Worm (Caenorhabditis elegans): ENCODE results near the gene nlf-1.

The nlf-1 gene

ce11 chrX:991274-991673 lies 26.1 kb downstream of the nlf-1 start, which contains the start of the genes C09E10.3 and dgk-1:
Gene C09E10.3, minus strand, starts transcription at chrX:991374.
Gene dgk-1, minus strand, starts transcription at chrX:991456.
- no peak for TF ChIP-seq lin-40 (tag; optimal IDR thresholded peaks at IDR 0.05)
- no peak for TF ChIP-seq madf-3 (GFP tag; IDR thresholded peaks at IDR 0.05)
- no peak for TF ChIP-seq cebp-2 (GFP tag; IDR thresholded peaks at IDR 0.05)
- TF ChIP-seq attf-3 (GFP tag; conservative IDR thresholded peaks at IDR 0.05), result no peak
- no peak for TF ChIP-seq ztf-25 (GFP tag; IDR thresholded peaks at IDR 0.05)
- no peak for TF ChIP-seq lir-1 (GFP tag; conservative IDR thresholded peaks at IDR 0.05)
- no peak for TF ChIP-seq somi-1 (GFP tag; optimal IDR thresholded peaks at IDR 0.05)
- no peak for TF ChIP-seq athp-1 (tag; optimal IDR thresholded peaks at IDR 0.05)
- no peak for TF ChIP-seq ceh-91 (GFP tag; IDR thresholded peaks at IDR 0.05)
- no peak for TF ChIP-seq ceh-40 (GFP tag; IDR thresholded peaks at IDR 0.05)
- TF ChIP-seq ceh-27 (GFP tag; optimal IDR thresholded peaks at IDR 0.05), result no peak
- no peak for TF ChIP-seq F52B5.7 (tag; optimal IDR thresholded peaks at IDR 0.05)

- TF ChIP-seq dox-1 (GFP tag; IDR thresholded peaks at IDR 0.05) (0 out of 2 replicates have a peak, but pooled peaks have one; percentile 20), zim-3 (tag; optimal IDR thresholded peaks at IDR 0.05) (peak; percentile 37), mcd-1 (GFP tag; IDR thresholded peaks at IDR 0.05) (0 out of 2 replicates have a peak, but pooled peaks have one; percentile 16), nfya-2 (GFP tag; IDR thresholded peaks at IDR 0.05) (0 out of 2 replicates have a peak, but pooled peaks have one; percentile 43), zfh-2 (GFP tag; conservative IDR thresholded peaks at IDR 0.05) (peak; percentile 90), B0261.1 (tag; optimal IDR thresholded peaks at IDR 0.05) (no peak), Y56A3A.18 (GFP tag; IDR thresholded peaks at IDR 0.05) (no peak), snpc-4 (GFP tag; optimal IDR thresholded peaks at IDR 0.05) (peak; percentile 61), snpc-4 (tag; optimal IDR thresholded peaks at IDR 0.05) (peak; percentile 37 to 87 (median 72)), egl-18 (GFP tag; IDR thresholded peaks at IDR 0.05) (0 out of 2 replicates have a peak, but pooled peaks have one; percentile 11), D2030.7 (GFP tag; IDR thresholded peaks at IDR 0.05) (no peak)
Observed at ce11 chrX:986463-986862, 30.9 kb downstream of the nlf-1 start.

- TF ChIP-seq F49E8.2 (tag; optimal IDR thresholded peaks at IDR 0.05; ENCODE audit: insufficient read depth) (no peak), F55B11.4 (tag; optimal IDR thresholded peaks at IDR 0.05; ENCODE audit: borderline replicate concordance, insufficient read depth) (no peak), ets-4 (GFP tag; optimal IDR thresholded peaks at IDR 0.05) (no peak), lin-54 (GFP tag; optimal IDR thresholded peaks at IDR 0.05) (no peak), ama-1 (optimal IDR thresholded peaks at IDR 0.05) (no peak), ama-1 (GFP tag; optimal IDR thresholded peaks at IDR 0.05) (no peak), unc-62 (GFP tag; optimal IDR thresholded peaks at IDR 0.05) (no peak), hsf-1 (GFP tag; IDR thresholded peaks at IDR 0.05) (no peak), nhr-120 (GFP tag; IDR thresholded peaks at IDR 0.05) (0 out of 2 replicates have a peak, but pooled peaks have one; percentile 56)
Observed at ce11 chrX:982598-982997, 34.8 kb downstream of the nlf-1 start.

ce11 chrX:980252-981009 lies 36.9 kb downstream of the nlf-1 start, which contains the start of gene C44C1.1:
Gene C44C1.1, plus strand, starts transcription at chrX:980776.
- TF ChIP-seq cebp-1 (GFP tag; IDR thresholded peaks at IDR 0.05), result no peak
- no peak for TF ChIP-seq cebp-1 (tag; optimal IDR thresholded peaks at IDR 0.05)
- TF ChIP-seq ztf-6 (GFP tag; IDR thresholded peaks at IDR 0.05), result no peak
- no peak for TF ChIP-seq T07F8.4 (tag; optimal IDR thresholded peaks at IDR 0.05)
- TF ChIP-seq ceh-27 (GFP tag; optimal IDR thresholded peaks at IDR 0.05), result no peak
- no peak for TF ChIP-seq ztf-26 (tag; optimal IDR thresholded peaks at IDR 0.05)
- TF ChIP-seq zim-3 (tag; optimal IDR thresholded peaks at IDR 0.05), result no peak
- TF ChIP-seq chd-7 (tag; optimal IDR thresholded peaks at IDR 0.05), result no peak
- no peak for TF ChIP-seq dpff-1 (tag; optimal IDR thresholded peaks at IDR 0.05)
- no peak for TF ChIP-seq ztf-22 (GFP tag; optimal IDR thresholded peaks at IDR 0.05)
- TF ChIP-seq tlf-1 (GFP tag; optimal IDR thresholded peaks at IDR 0.05), result no peak
- TF ChIP-seq lin-54 (GFP tag; optimal IDR thresholded peaks at IDR 0.05), result no peak
- TF ChIP-seq efl-1 (GFP tag; optimal IDR thresholded peaks at IDR 0.05), result no peak
- no peak for TF ChIP-seq ceh-100 (GFP tag; IDR thresholded peaks at IDR 0.05)
- TF ChIP-seq atf-7 (tag; optimal IDR thresholded peaks at IDR 0.05), result no peak
- TF ChIP-seq Y67H2A.10 (GFP tag; conservative IDR thresholded peaks at IDR 0.05), result no peak

Data from whole organism, young adult.